Fruit fly (Drosophila melanogaster) whole organism, pupa: Measurements from ENCODE around the gene Mondo.
A peak's percentile ranks its signal among the peaks of the same experiment; 100 is the strongest.

Source experiments
- CG12605 ChIP-seq: fragments of 200-800 bp; sonication (Bioruptor generic); IDR thresholded peaks from 2 replicates; pipeline ENCODE4 v1.3.6; 2022; ENCODE audit warnings: missing biosample characterization, missing genetic modification characterization
- CG13204 ChIP-seq: fragments of 200-800 bp; sonication (Bioruptor generic); optimal IDR thresholded peaks from 2 replicates; lab custom pipeline; 2018; ENCODE audit warnings: missing biosample characterization, mild to moderate bottlenecking, missing genetic modification characterization, moderate library complexity
- CG14655 ChIP-seq: fragments of 200-800 bp; sonication (Bioruptor generic); optimal IDR thresholded peaks from 3 replicates; lab custom pipeline; 2017; ENCODE audit warnings: mild to moderate bottlenecking, missing biosample characterization, missing genetic modification reagents, missing genetic modification characterization
- CG15710 ChIP-seq: fragments of 200-800 bp; sonication (Bioruptor generic); optimal IDR thresholded peaks from 2 replicates; lab custom pipeline; 2018; ENCODE audit warnings: missing biosample characterization, mild to moderate bottlenecking, missing genetic modification characterization, moderate library complexity
- CG17806 ChIP-seq: fragments of 200-800 bp; sonication (Bioruptor generic); optimal IDR thresholded peaks from 2 replicates; lab custom pipeline; 2018; ENCODE audit warnings: missing biosample characterization, mild to moderate bottlenecking, missing genetic modification characterization, moderate library complexity
- CG32121 ChIP-seq: fragments of 200-800 bp; sonication (Bioruptor generic); IDR thresholded peaks from 2 replicates; pipeline ENCODE4 v1.3.6; 2022; ENCODE audit warnings: missing biosample characterization, missing genetic modification characterization
- CG4496 ChIP-seq: fragments of 200-800 bp; sonication (Bioruptor generic); IDR thresholded peaks from 3 replicates; pipeline ENCODE4 v1.3.6; 2022; ENCODE audit warnings: missing biosample characterization, missing genetic modification characterization
- CG8159 ChIP-seq: fragments of 200-800 bp; sonication (Bioruptor generic); optimal IDR thresholded peaks from 3 replicates; lab custom pipeline; 2018; ENCODE audit warnings: missing biosample characterization, mild to moderate bottlenecking, missing genetic modification characterization, moderate library complexity
- D1 ChIP-seq: fragments of 200-800 bp; sonication (Bioruptor generic); optimal IDR thresholded peaks from 2 replicates; lab custom pipeline; 2018; ENCODE audit warnings: missing biosample characterization, mild to moderate bottlenecking, missing genetic modification characterization, moderate library complexity
- EcR ChIP-seq: fragments of 200-800 bp; sonication (Bioruptor generic); optimal IDR thresholded peaks from 3 replicates; lab custom pipeline; 2019; ENCODE audit warnings: missing biosample characterization, missing genetic modification characterization, mild to moderate bottlenecking, moderate library complexity, missing genetic modification reagents
- Pif1A ChIP-seq: fragments of 200-800 bp; sonication (Bioruptor generic); optimal IDR thresholded peaks from 3 replicates; lab custom pipeline; 2016; ENCODE audit warnings: missing biosample characterization, missing genetic modification characterization
- Snoo ChIP-seq: fragments of 200-800 bp; sonication (Bioruptor generic); optimal IDR thresholded peaks from 3 replicates; lab custom pipeline; 2017; ENCODE audit warnings: missing biosample characterization, mild to moderate bottlenecking, missing genetic modification characterization, inconsistent platforms
- gl ChIP-seq: fragments of 200-800 bp; sonication (Bioruptor generic); optimal IDR thresholded peaks from 2 replicates; lab custom pipeline; 2018; ENCODE audit warnings: missing biosample characterization, mild to moderate bottlenecking, missing genetic modification characterization
- rn ChIP-seq: fragments of 200-800 bp; sonication (Bioruptor generic); IDR thresholded peaks from 2 replicates; pipeline ENCODE4 v1.3.6; 2022; ENCODE audit warnings: missing biosample characterization, missing genetic modification characterization

- TF ChIP-seq CG32121 (GFP tag; lab: Robert Waterston, UW) (no peak), CG17806 (no peak), EcR (GFP tag; lab: Kevin White, UChicago) (peak; percentile 99), CG12605 (GFP tag; lab: Robert Waterston, UW) (no peak), CG4496 (GFP tag; lab: Robert Waterston, UW) (no peak), D1 (no peak), gl (tag; lab: Kevin White, UChicago) (no peak), Snoo (tag; lab: Kevin White, UChicago) (no peak), CG8159 (tag; lab: Kevin White, UChicago) (no peak), CG13204 (GFP tag; lab: Kevin White, UChicago) (peak; percentile 38), CG15710 (tag; lab: Kevin White, UChicago) (no peak), CG14655 (GFP tag; lab: Kevin White, UChicago) (no peak), rn (GFP tag; lab: Robert Waterston, UW) (no peak), Pif1A (GFP tag; lab: Kevin White, UChicago) (peak; percentile 19)
These were observed 71.9 kb downstream of the Mondo start for dm6 chr2L:21237748-21238459.
